Worm (Caenorhabditis elegans): Measurements from ENCODE around the gene C16A11.2.
A peak's percentile ranks its signal among the peaks of the same experiment; 100 is the strongest.

Gene C16A11.2

ce11 chrII:4215318-4215717 lies 22.7 kb upstream of the C16A11.2 start, which contains the start of gene F31D5.2:
Gene F31D5.2, plus strand, starts transcription at chrII:4215618.
- no peak for TF ChIP-seq blmp-1 (tag; optimal IDR thresholded peaks at IDR 0.05)
- TF ChIP-seq pag-3 (tag; optimal IDR thresholded peaks at IDR 0.05; ENCODE audit: borderline replicate concordance, insufficient read depth), result no peak
- TF ChIP-seq dpl-1 (GFP tag; optimal IDR thresholded peaks at IDR 0.05), result no peak
- TF ChIP-seq ceh-63 (GFP tag; optimal IDR thresholded peaks at IDR 0.05), result no peak
- TF ChIP-seq efl-1 (optimal IDR thresholded peaks at IDR 0.05), result no peak
- TF ChIP-seq efl-1 (GFP tag; optimal IDR thresholded peaks at IDR 0.05 in 1 of 2), result no peak
- TF ChIP-seq hlh-17 (GFP tag; optimal IDR thresholded peaks at IDR 0.05; ENCODE audit: borderline replicate concordance), result no peak
- TF ChIP-seq unc-62 (GFP tag; optimal IDR thresholded peaks at IDR 0.05), result no peak
- TF ChIP-seq ceh-82 (tag; optimal IDR thresholded peaks at IDR 0.05), result no peak

ce11 chrII:4219062-4219461 lies 18.9 kb upstream of the C16A11.2 start, which contains the start of gene F31D5.1:
Gene F31D5.1, plus strand, starts transcription at chrII:4219362.
- TF ChIP-seq grh-1 (GFP tag; IDR thresholded peaks at IDR 0.05) (no peak), unc-86 (tag; optimal IDR thresholded peaks at IDR 0.05) (no peak), nhr-11 (tag; optimal IDR thresholded peaks at IDR 0.05) (no peak), mdl-1 (tag; optimal IDR thresholded peaks at IDR 0.05) (no peak), swsn-7 (tag; optimal IDR thresholded peaks at IDR 0.05) (no peak), nhr-19 (GFP tag; conservative IDR thresholded peaks at IDR 0.05) (no peak)

- TF ChIP-seq nhr-85 (tag), result no peak
- no peak for TF ChIP-seq ceh-82 (tag; optimal IDR thresholded peaks at IDR 0.05)
- TF ChIP-seq tbx-2 (tag; optimal IDR thresholded peaks at IDR 0.05), result no peak
- TF ChIP-seq ceh-90 (tag; optimal IDR thresholded peaks at IDR 0.05), result no peak
- no peak for TF ChIP-seq egl-13 (tag; optimal IDR thresholded peaks at IDR 0.05)
- TF ChIP-seq nhr-84 (tag; optimal IDR thresholded peaks at IDR 0.05), result no peak
- no peak for TF ChIP-seq aly-2 (tag; optimal IDR thresholded peaks at IDR 0.05)
- TF ChIP-seq efl-3 (GFP tag; optimal IDR thresholded peaks at IDR 0.05), result no peak
- no peak for TF ChIP-seq unc-98 (GFP tag; IDR thresholded peaks at IDR 0.05)
- no peak for TF ChIP-seq nhr-12 (tag; optimal IDR thresholded peaks at IDR 0.05)
- no peak for TF ChIP-seq lin-39 (tag; optimal IDR thresholded peaks at IDR 0.05)
- no peak for TF ChIP-seq unc-130 (tag; optimal IDR thresholded peaks at IDR 0.05)
- TF ChIP-seq sup-37 (GFP tag; optimal IDR thresholded peaks at IDR 0.05), result no peak
- TF ChIP-seq ztf-4 (tag; optimal IDR thresholded peaks at IDR 0.05), result no peak
- TF ChIP-seq mab-9 (GFP tag; IDR thresholded peaks at IDR 0.05), result no peak
- TF ChIP-seq grh-1 (GFP tag; IDR thresholded peaks at IDR 0.05), result no peak
- TF ChIP-seq nhr-76 (tag; optimal IDR thresholded peaks at IDR 0.05), result no peak
- no peak for TF ChIP-seq unc-86 (tag; optimal IDR thresholded peaks at IDR 0.05)
Observed at ce11 chrII:4222469-4222868, 15.5 kb upstream of the C16A11.2 start.

- no peak for TF ChIP-seq efl-1 (optimal IDR thresholded peaks at IDR 0.05)
- TF ChIP-seq efl-1 (GFP tag; optimal IDR thresholded peaks at IDR 0.05 in 1 of 2), result peak in 1 of 2 experiments; percentile 75
- TF ChIP-seq nhr-77 (tag; optimal IDR thresholded peaks at IDR 0.05), result no peak
- TF ChIP-seq tlp-1 (tag; optimal IDR thresholded peaks at IDR 0.05), result no peak
Observed at ce11 chrII:4222983-4223382, 15.0 kb upstream of the C16A11.2 start, which contains the start of gene C16A11.5. Gene C16A11.5, plus strand, starts transcription at chrII:4223305.

- TF ChIP-seq nhr-47 (tag; optimal IDR thresholded peaks at IDR 0.05) (no peak), vab-15 (tag; optimal IDR thresholded peaks at IDR 0.05) (no peak), ceh-90 (tag; optimal IDR thresholded peaks at IDR 0.05) (no peak), F16B12.6 (tag; optimal IDR thresholded peaks at IDR 0.05) (no peak), snpc-4 (tag; optimal IDR thresholded peaks at IDR 0.05) (no peak), C04F5.9 (tag; optimal IDR thresholded peaks at IDR 0.05) (no peak), efl-3 (GFP tag; optimal IDR thresholded peaks at IDR 0.05) (no peak), hpl-2 (GFP tag; optimal IDR thresholded peaks at IDR 0.05) (no peak), mdl-1 (tag; optimal IDR thresholded peaks at IDR 0.05) (no peak), ets-5 (GFP tag; IDR thresholded peaks at IDR 0.05) (no peak), C34B4.2 (tag; optimal IDR thresholded peaks at IDR 0.05) (no peak), skn-1 (tag; optimal IDR thresholded peaks at IDR 0.05) (no peak), fkh-10 (GFP tag; optimal IDR thresholded peaks at IDR 0.05) (no peak), egl-13 (tag; optimal IDR thresholded peaks at IDR 0.05) (no peak), nhr-12 (tag; optimal IDR thresholded peaks at IDR 0.05) (no peak), grh-1 (GFP tag; IDR thresholded peaks at IDR 0.05) (no peak), ceh-88 (GFP tag; IDR thresholded peaks at IDR 0.05) (no peak), rnt-1 (tag; optimal IDR thresholded peaks at IDR 0.05) (no peak)
Observed at ce11 chrII:4226598-4227096, 11.4 kb upstream of the C16A11.2 start, which contains the start of gene C16A11.4. Gene C16A11.4, plus strand, starts transcription at chrII:4227046.

All from whole organism, L1 larva.